Worm (Caenorhabditis elegans): ENCODE data around the gene Y39A3A.4.
"Not testable (repeated sequence)": the region's sequence is repeated elsewhere in the genome, so short reads cannot be mapped to it uniquely, and the experiment has no call there.

Y39A3A.4 gene

ce11 chrIII:2091367-2091766, 15.0 kb upstream of the Y39A3A.4 start:
- TF ChIP-seq unc-62 (GFP tag; optimal IDR thresholded peaks at IDR 0.05): no peak

DNA sequence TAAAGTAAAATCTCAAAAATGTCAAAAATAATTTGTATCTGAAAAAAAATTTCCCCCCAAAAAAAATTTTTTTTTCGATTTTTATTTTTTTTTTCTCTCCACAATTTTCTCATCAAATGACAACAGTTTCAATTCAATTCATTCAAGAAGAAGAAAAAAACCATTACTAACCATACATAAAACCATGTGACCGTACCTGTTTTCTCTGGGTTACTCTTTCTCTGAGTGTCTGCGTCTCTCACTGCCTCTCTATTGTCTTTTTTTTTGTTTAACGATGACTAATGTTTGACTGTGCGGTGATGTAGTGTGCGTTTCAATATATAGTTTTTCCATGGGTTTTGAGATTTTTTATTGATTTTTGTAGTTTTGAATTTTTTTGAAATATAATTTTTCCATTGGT, 14.3 kb upstream of the Y39A3A.4 start:
- no peak for TF ChIP-seq unc-62 (GFP tag; optimal IDR thresholded peaks at IDR 0.05)

ce11 chrIII:2089453-2089852, 13.1 kb upstream of the Y39A3A.4 start:
- no peak for TF ChIP-seq unc-62 (GFP tag; optimal IDR thresholded peaks at IDR 0.05)

ce11 chrIII:2084829-2085228, 8.4 kb upstream of the Y39A3A.4 start:
- TF ChIP-seq unc-62 (GFP tag; optimal IDR thresholded peaks at IDR 0.05): no peak

DNA sequence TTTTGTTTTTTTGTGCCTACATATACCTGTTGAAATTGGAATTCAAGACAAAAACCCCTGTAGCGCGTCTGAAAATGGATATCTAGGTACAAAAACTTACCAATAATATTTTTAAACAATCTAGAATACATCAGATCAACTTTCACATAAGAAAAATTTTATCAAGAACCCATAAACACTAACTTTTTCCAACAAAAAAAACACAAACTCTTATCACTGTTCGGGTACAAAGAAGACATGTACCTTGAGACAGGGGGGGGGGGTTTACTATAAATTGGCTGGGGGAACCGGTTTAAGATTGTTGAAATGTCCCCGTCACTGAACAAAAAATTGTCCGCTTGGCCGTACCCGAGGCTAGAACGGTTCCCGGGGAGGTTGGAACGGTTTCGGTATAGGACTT, 6.1 kb upstream of the Y39A3A.4 start, which contains the start of gene cpt-3:
Gene cpt-3 (plus strand): TSS at position 301 of the 400 bp plus-strand sequence.
- not testable (repeated sequence) for TF ChIP-seq unc-62 (GFP tag; optimal IDR thresholded peaks at IDR 0.05)

DNA sequence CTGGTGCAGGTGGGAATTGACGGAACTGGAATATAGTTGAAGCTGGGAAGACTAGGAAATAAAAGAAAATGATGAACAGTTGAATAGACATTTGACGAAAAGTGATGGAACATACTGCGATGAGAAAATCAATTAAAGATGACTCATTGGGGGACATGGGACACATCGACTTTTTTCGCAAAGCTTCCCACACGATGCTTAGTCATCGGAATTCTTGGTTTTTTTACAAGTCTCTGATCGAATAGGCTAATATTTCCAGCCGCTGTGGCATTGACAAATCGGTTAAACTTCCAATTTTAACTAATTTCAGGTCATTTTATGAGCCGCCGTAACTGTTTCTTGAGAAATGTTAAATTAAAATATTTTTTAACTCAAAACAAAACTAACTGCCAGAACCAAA, 8.1 kb downstream of the Y39A3A.4 start, which contains the start of gene Y39A3A.3:
Gene Y39A3A.3 (minus strand): TSS at position 101 of the 400 bp plus-strand sequence.
- TF ChIP-seq unc-62 (GFP tag; optimal IDR thresholded peaks at IDR 0.05): no peak

ce11 chrIII:2060857-2061256, 15.5 kb downstream of the Y39A3A.4 start, which contains the start of gene ins-16:
Gene ins-16 (minus strand): TSS chrIII:2060957.
- TF ChIP-seq unc-62 (GFP tag; optimal IDR thresholded peaks at IDR 0.05): no peak

ce11 chrIII:2060068-2060467, 16.3 kb downstream of the Y39A3A.4 start:
- no peak for TF ChIP-seq unc-62 (GFP tag; optimal IDR thresholded peaks at IDR 0.05)

ce11 chrIII:2057570-2057969, 18.8 kb downstream of the Y39A3A.4 start, which contains the start of gene Y39A3A.2:
Gene Y39A3A.2 (minus strand): TSS chrIII:2057670.
- TF ChIP-seq unc-62 (GFP tag; optimal IDR thresholded peaks at IDR 0.05): no peak

DNA sequence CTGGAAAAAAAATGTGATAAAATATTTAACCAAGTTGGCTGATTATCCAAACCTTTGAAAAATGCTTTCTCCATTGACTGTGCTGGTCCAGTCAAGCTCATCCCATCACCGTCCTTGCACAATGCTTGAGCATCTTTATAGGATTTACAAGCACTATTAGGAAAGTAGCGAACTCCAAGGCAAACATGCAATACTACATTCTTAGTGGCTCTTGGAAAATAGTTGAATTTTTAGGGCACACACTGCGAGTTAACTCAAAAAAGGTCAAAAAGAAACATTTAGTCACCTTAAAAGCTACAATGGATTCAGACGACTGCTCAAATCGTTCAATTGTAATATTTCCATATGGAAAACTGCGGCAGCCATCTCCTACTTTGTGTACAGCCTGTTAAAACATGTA, 22.3 kb downstream of the Y39A3A.4 start, which contains the start of gene M01E10.3:
Gene M01E10.3 (minus strand): TSS at position 101 of the 400 bp plus-strand sequence.
- TF ChIP-seq unc-62 (GFP tag; optimal IDR thresholded peaks at IDR 0.05): no peak

DNA sequence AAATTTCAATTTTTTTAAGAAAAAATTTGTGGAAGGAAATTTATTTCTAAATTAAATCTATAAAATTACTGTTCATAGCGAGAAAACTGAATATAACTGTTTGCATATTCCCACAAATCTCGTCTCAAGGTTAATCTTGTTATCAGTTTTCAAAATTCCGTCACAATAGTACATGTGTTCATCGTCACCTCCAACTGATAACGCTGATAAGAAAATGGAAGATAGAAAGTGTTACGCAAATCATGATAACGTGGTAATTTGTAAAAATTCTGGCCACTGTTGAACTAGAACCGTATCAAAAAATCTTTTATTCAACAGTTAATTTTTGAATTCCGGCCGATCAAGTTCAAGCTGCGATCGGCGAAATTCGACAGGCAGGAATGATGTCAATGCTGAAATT, 23.0 kb downstream of the Y39A3A.4 start:
- TF ChIP-seq unc-62 (GFP tag; optimal IDR thresholded peaks at IDR 0.05): no peak

DNA sequence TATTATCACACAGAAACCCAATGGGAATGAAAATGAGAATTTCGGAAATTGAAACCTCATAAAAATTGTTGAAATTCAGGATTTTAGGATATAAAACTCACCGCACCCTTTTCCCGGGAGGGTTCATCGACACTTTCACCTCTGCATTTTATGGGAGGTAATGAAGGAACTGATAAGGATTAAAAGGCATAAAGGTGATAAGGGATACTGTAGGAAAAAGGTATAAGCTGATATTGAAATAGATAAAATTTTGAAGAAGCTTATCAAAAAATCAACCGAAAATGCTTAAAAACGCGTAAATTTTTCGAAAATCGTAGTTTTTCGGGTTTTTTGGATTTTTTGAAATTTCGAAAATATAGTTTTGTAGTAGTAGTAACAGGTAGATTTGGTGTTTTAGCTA, 25.9 kb downstream of the Y39A3A.4 start:
- TF ChIP-seq unc-62 (GFP tag; optimal IDR thresholded peaks at IDR 0.05): no peak

DNA sequence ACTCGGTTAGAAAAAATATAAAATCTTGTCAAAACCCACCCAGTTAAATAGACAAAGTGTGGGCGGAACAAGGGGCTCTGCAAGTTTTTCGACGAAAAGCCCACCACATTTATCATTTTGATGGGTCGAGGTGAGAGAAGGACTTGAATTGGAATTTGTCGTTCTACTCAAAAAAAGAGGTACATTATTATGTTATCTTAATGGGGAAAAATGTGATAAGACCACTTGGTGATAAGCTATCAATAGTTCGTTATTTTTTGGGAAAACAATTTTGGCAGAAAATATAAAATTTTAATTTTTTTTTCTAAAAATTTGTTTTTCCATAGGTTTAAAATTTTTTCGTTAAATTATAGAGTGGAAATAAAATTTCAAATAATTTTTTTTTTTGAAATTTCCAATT, 26.6 kb downstream of the Y39A3A.4 start:
- no peak for TF ChIP-seq unc-62 (GFP tag; optimal IDR thresholded peaks at IDR 0.05)

- no peak for TF ChIP-seq unc-62 (GFP tag; optimal IDR thresholded peaks at IDR 0.05)
Measured at ce11 chrIII:2047907-2048306, 28.5 kb downstream of the Y39A3A.4 start, which contains the start of gene dpy-1. Gene dpy-1 (minus strand): TSS chrIII:2048007.

- no peak for TF ChIP-seq unc-62 (GFP tag; optimal IDR thresholded peaks at IDR 0.05)
Measured at ce11 chrIII:2032327-2033093, 43.9 kb downstream of the Y39A3A.4 start.

ce11 chrIII:2031746-2032145, 44.6 kb downstream of the Y39A3A.4 start:
- no peak for TF ChIP-seq unc-62 (GFP tag; optimal IDR thresholded peaks at IDR 0.05)

All from whole organism, dauer.